Fruit fly (Drosophila melanogaster) whole organism, embryonic: ENCODE results near the gene mxt.

ENCODE experiments used
- CG3838 ChIP-seq: fragments of 200-800 bp; sonication (Bioruptor generic); optimal IDR thresholded peaks from 3 replicates; lab custom pipeline; 2016; ENCODE audit warnings: missing biosample characterization, missing genetic modification characterization
- CG3847 ChIP-seq: fragments of 200-800 bp; sonication (Bioruptor generic); IDR thresholded peaks from 2 replicates; pipeline ENCODE4 v1.3.6; 2022; ENCODE audit warnings: missing biosample characterization, missing genetic modification characterization
- CoRest ChIP-seq: fragments of 200-800 bp; sonication (Bioruptor generic); optimal IDR thresholded peaks from 3 replicates; lab custom pipeline; 2018; ENCODE audit warnings: missing biosample characterization, mild to moderate bottlenecking, missing genetic modification characterization, moderate library complexity
- Hsf ChIP-seq: fragments of 200-800 bp; sonication (Bioruptor generic); optimal IDR thresholded peaks from 3 replicates; lab custom pipeline; 2016; ENCODE audit warnings: missing biosample characterization, missing genetic modification characterization
- NC2α ChIP-seq: fragments of 200-800 bp; sonication (Bioruptor generic); optimal IDR thresholded peaks from 2 replicates; lab custom pipeline; 2016; ENCODE audit warnings: missing biosample characterization, missing genetic modification characterization
- Ptx1 ChIP-seq: fragments of 200-800 bp; sonication (Bioruptor generic); IDR thresholded peaks from 2 replicates; pipeline ENCODE4 v1.3.6; 2022; ENCODE audit warnings: missing biosample characterization, missing genetic modification characterization
- bab2 ChIP-seq: fragments of 200-800 bp; sonication (Bioruptor generic); optimal IDR thresholded peaks from 2 replicates; lab custom pipeline; 2016; ENCODE audit warnings: missing biosample characterization, missing genetic modification characterization
- crp ChIP-seq, 2 experiments: fragments of 200-800 bp; sonication (Bioruptor generic); optimal IDR thresholded peaks; 2 replicates in 1 of 2; 3 replicates in 1 of 2; lab custom pipeline; 2017; ENCODE audit warnings: missing biosample characterization in 2 of 2, missing genetic modification characterization in 2 of 2, mild to moderate bottlenecking in 1 of 2, moderate library complexity in 1 of 2
- psq ChIP-seq: fragments of 200-800 bp; sonication (Bioruptor generic); optimal IDR thresholded peaks from 2 replicates; lab custom pipeline; 2017; ENCODE audit warnings: missing biosample characterization, missing genetic modification characterization
- slp2 ChIP-seq: fragments of 200-800 bp; sonication (Bioruptor generic); optimal IDR thresholded peaks from 2 replicates; lab custom pipeline; 2016; ENCODE audit warnings: missing biosample characterization, missing genetic modification characterization
- toy ChIP-seq: fragments of 200-800 bp; sonication (Bioruptor generic); IDR thresholded peaks from 2 replicates; pipeline ENCODE4 v1.3.6; 2022; ENCODE audit warnings: missing biosample characterization, missing genetic modification characterization

DNA sequence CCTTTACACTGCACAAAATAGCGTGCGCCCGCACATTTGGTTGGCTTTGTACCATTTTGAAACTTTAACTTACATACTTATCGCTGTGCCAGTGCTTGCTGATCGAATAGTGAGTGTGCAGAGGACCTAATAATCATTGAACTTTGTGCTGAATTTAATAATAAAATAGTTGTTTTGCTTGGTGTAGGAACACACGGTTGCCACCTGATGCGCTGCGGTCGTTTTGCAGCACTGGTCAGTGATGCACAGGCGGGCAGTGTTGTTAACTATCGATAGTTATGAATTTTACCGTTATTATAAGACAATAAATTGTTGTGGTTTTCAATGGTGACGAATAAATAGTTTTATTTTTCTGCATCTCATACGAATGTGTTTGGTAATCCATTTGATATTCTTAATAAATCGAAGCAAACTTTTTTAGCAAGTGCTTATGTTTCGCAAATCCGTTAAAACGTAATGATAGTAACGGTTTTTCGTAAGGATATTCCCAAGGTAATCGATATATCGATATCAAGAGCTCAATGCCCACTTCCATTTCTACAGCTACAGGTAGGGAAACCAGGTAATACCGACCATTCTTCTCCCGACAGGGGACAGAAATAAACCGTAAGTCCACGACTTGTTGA is 9.2 kb downstream of the mxt start, which contains the start of the genes tank and CG12194:
- TF ChIP-seq bab2 (GFP tag; lab: Kevin White, UChicago) (peak; percentile 99), CG3847 (peak; percentile 99), NC2α (GFP tag; lab: Kevin White, UChicago) (peak; percentile 98), toy (GFP tag; lab: Robert Waterston, UW) (peak; percentile 97), Ptx1 (GFP tag; lab: Robert Waterston, UW) (peak; percentile 100), Hsf (GFP tag; lab: Kevin White, UChicago) (peak; percentile 99), slp2 (GFP tag; lab: Kevin White, UChicago) (peak; percentile 99), CG3838 (GFP tag; lab: Kevin White, UChicago) (peak; percentile 97), crp (GFP tag; optimal IDR thresholded peaks at IDR 0.05; lab: Kevin White, UChicago) (peak; percentile 40 to 78), psq (GFP tag; lab: Kevin White, UChicago) (peak; percentile 95), CoRest (tag; lab: Kevin White, UChicago) (peak; percentile 98)
